Fruit fly (Drosophila melanogaster) whole organism, embryonic: ENCODE data around the gene Gr93a.

Experiments used
- Aef1 ChIP-seq: fragments of 200-800 bp; sonication (Bioruptor generic); IDR thresholded peaks from 3 replicates; pipeline ENCODE4 v1.3.6; 2022; ENCODE audit warnings: missing biosample characterization, missing genetic modification characterization
- Bteb2 ChIP-seq: fragments of 200-800 bp; sonication (Bioruptor generic); optimal IDR thresholded peaks from 2 replicates; lab custom pipeline; 2016; ENCODE audit warnings: missing biosample characterization, missing genetic modification characterization
- CG13296 ChIP-seq: fragments of 200-800 bp; sonication (Bioruptor generic); optimal IDR thresholded peaks from 3 replicates; lab custom pipeline; 2018; ENCODE audit warnings: missing biosample characterization, mild to moderate bottlenecking, missing genetic modification characterization
- CG13424 ChIP-seq: fragments of 200-800 bp; sonication (Bioruptor generic); optimal IDR thresholded peaks from 2 replicates; lab custom pipeline; 2019; ENCODE audit warnings: missing biosample characterization, mild to moderate bottlenecking, missing genetic modification characterization, moderate library complexity
- CG18476 ChIP-seq: fragments of 200-800 bp; sonication (Bioruptor generic); optimal IDR thresholded peaks from 2 replicates; lab custom pipeline; 2016; ENCODE audit warnings: missing biosample characterization, mild to moderate bottlenecking, missing genetic modification characterization
- CG18619 ChIP-seq: fragments of 200-800 bp; sonication (Bioruptor generic); optimal IDR thresholded peaks from 3 replicates; lab custom pipeline; 2017; ENCODE audit warnings: missing biosample characterization, mild to moderate bottlenecking, missing genetic modification characterization
- CG2129 ChIP-seq: fragments of 200-800 bp; sonication (Bioruptor generic); IDR thresholded peaks from 2 replicates; pipeline ENCODE4 v1.3.6; 2022; ENCODE audit warnings: missing biosample characterization, missing genetic modification characterization; ENCODE audit not compliant: partially characterized antibody
- CG2712 ChIP-seq: fragments of 200-800 bp; optimal IDR thresholded peaks from 3 replicates; lab custom pipeline; 2019; ENCODE audit warnings: missing biosample characterization, mild to moderate bottlenecking, missing genetic modification characterization, moderate library complexity
- CG30431 ChIP-seq: fragments of 200-800 bp; sonication (Bioruptor generic); optimal IDR thresholded peaks from 2 replicates; lab custom pipeline; 2017; ENCODE audit warnings: missing biosample characterization, missing genetic modification characterization
- CG32532 ChIP-seq: fragments of 200-800 bp; sonication (Bioruptor generic); IDR thresholded peaks from 2 replicates; pipeline ENCODE4 v1.3.6; 2022; ENCODE audit warnings: missing biosample characterization, missing genetic modification characterization
- CG3847 ChIP-seq: fragments of 200-800 bp; sonication (Bioruptor generic); IDR thresholded peaks from 2 replicates; pipeline ENCODE4 v1.3.6; 2022; ENCODE audit warnings: missing biosample characterization, missing genetic modification characterization
- CG8478 ChIP-seq: fragments of >200 bp; optimal IDR thresholded peaks from 2 replicates; lab custom pipeline; 2018
- CG8924 ChIP-seq: fragments of 200-800 bp; optimal IDR thresholded peaks from 3 replicates; lab custom pipeline; 2019; ENCODE audit warnings: missing biosample characterization, mild to moderate bottlenecking, missing genetic modification characterization, moderate library complexity
- CoRest ChIP-seq: fragments of 200-800 bp; sonication (Bioruptor generic); optimal IDR thresholded peaks from 3 replicates; lab custom pipeline; 2018; ENCODE audit warnings: missing biosample characterization, mild to moderate bottlenecking, missing genetic modification characterization, moderate library complexity
- D ChIP-seq, 2 experiments: fragments of 200-800 bp in 1 of 2; fragments of >200 bp in 1 of 2; sonication (Bioruptor generic) in 1 of 2; optimal IDR thresholded peaks; 2 replicates in 1 of 2; 3 replicates in 1 of 2; lab custom pipeline; 2017; ENCODE audit warnings: mild to moderate bottlenecking in 1 of 2, missing biosample characterization in 1 of 2, missing genetic modification characterization in 1 of 2, missing genetic modification reagents in 1 of 2
- Dip2 ChIP-seq: fragments of 200-800 bp; sonication (Bioruptor generic); IDR thresholded peaks from 2 replicates; pipeline ENCODE4 v1.3.6; 2022; ENCODE audit warnings: missing biosample characterization, missing genetic modification characterization
- HLH54F ChIP-seq: fragments of 200-800 bp; sonication (Bioruptor generic); optimal IDR thresholded peaks from 3 replicates; lab custom pipeline; 2016; ENCODE audit warnings: missing biosample characterization, missing genetic modification characterization
- HLHmδ ChIP-seq: fragments of 200-800 bp; sonication (Bioruptor generic); optimal IDR thresholded peaks from 2 replicates; lab custom pipeline; 2018; ENCODE audit warnings: missing biosample characterization, mild to moderate bottlenecking, missing genetic modification characterization, moderate library complexity
- Mad ChIP-seq: fragments of 200-800 bp; sonication (Bioruptor generic); optimal IDR thresholded peaks from 2 replicates; lab custom pipeline; 2016; ENCODE audit warnings: missing biosample characterization, missing genetic modification characterization
- Max ChIP-seq: fragments of 200-800 bp; sonication (Bioruptor generic); optimal IDR thresholded peaks from 2 replicates; lab custom pipeline; 2016; ENCODE audit warnings: missing biosample characterization, mild to moderate bottlenecking, missing genetic modification characterization
- Med ChIP-seq: fragments of 200-800 bp; sonication (Bioruptor generic); peaks from one replicate; lab custom pipeline; 2016; ENCODE audit warnings: missing biosample characterization, missing genetic modification characterization, mild to moderate bottlenecking, inconsistent platforms, moderate library complexity
- NC2β ChIP-seq: fragments of 200-800 bp; sonication (Bioruptor generic); optimal IDR thresholded peaks from 2 replicates; lab custom pipeline; 2016; ENCODE audit warnings: missing biosample characterization, missing genetic modification characterization
- Nf-YA ChIP-seq: fragments of 200-800 bp; sonication (Bioruptor generic); IDR thresholded peaks from 2 replicates; pipeline ENCODE4 v1.3.6; 2022; ENCODE audit warnings: missing biosample characterization, missing genetic modification characterization
- Nf-YC ChIP-seq: fragments of 200-800 bp; optimal IDR thresholded peaks from 3 replicates; lab custom pipeline; 2019; ENCODE audit warnings: missing biosample characterization, mild to moderate bottlenecking, missing genetic modification characterization, moderate library complexity
- Poxn ChIP-seq: fragments of 200-800 bp; sonication (Bioruptor generic); IDR thresholded peaks from 2 replicates; pipeline ENCODE4 v1.3.6; 2022; ENCODE audit warnings: missing biosample characterization, missing genetic modification characterization
- Ravus ChIP-seq: fragments of 200-800 bp; sonication (Bioruptor generic); IDR thresholded peaks from 2 replicates; pipeline ENCODE4 v1.3.6; 2022; ENCODE audit warnings: missing biosample characterization, missing genetic modification characterization
- Side ChIP-seq: fragments of 200-800 bp; sonication (Bioruptor generic); optimal IDR thresholded peaks from 2 replicates; lab custom pipeline; 2016; ENCODE audit warnings: missing biosample characterization, missing genetic modification characterization
- Stat92E ChIP-seq, 3 experiments: fragments of >200 bp in 2 of 3; fragments of 200-800 bp in 1 of 3; sonication (Bioruptor generic) in 1 of 3; optimal IDR thresholded peaks; 2 replicates each; lab custom pipeline; 2017 to 2019; ENCODE audit warnings: missing biosample characterization in 3 of 3, missing genetic modification characterization in 3 of 3, mild to moderate bottlenecking in 1 of 3, moderate library complexity in 1 of 3
- Taf1 ChIP-seq: fragments of 200-800 bp; sonication (Bioruptor generic); IDR thresholded peaks from 2 replicates; pipeline ENCODE4 v1.3.6; 2022; ENCODE audit warnings: missing biosample characterization, missing genetic modification characterization
- Trl ChIP-seq, 3 experiments: fragments of >200 bp in 2 of 3; fragments of 200-800 bp in 1 of 3; sonication (Bioruptor generic) in 1 of 3; optimal IDR thresholded peaks; 2 replicates in 1 of 3; 3 replicates in 2 of 3; lab custom pipeline; 2016 to 2017; ENCODE audit warnings: missing biosample characterization in 1 of 3, missing genetic modification characterization in 1 of 3
- chinmo ChIP-seq: fragments of 200-800 bp; sonication (Bioruptor generic); IDR thresholded peaks from 4 replicates; pipeline ENCODE4 v1.3.6; 2022; ENCODE audit warnings: missing biosample characterization, missing genetic modification characterization; ENCODE audit not compliant: partially characterized antibody
- disco-r ChIP-seq: fragments of 200-800 bp; sonication (Bioruptor generic); optimal IDR thresholded peaks from 2 replicates; lab custom pipeline; 2016; ENCODE audit warnings: missing biosample characterization, missing genetic modification characterization
- gfzf ChIP-seq: fragments of 200-800 bp; sonication (Bioruptor generic); optimal IDR thresholded peaks from 2 replicates; lab custom pipeline; 2016; ENCODE audit warnings: missing biosample characterization, mild to moderate bottlenecking, missing genetic modification characterization, moderate library complexity
- ind ChIP-seq: fragments of 200-800 bp; sonication (Bioruptor generic); optimal IDR thresholded peaks from 3 replicates; lab custom pipeline; 2016; ENCODE audit warnings: missing biosample characterization, missing genetic modification characterization
- kni ChIP-seq: fragments of 200-800 bp; sonication (Bioruptor generic); optimal IDR thresholded peaks from 3 replicates; lab custom pipeline; 2017; ENCODE audit warnings: mild to moderate bottlenecking, missing biosample characterization, missing genetic modification reagents, missing genetic modification characterization
- mld ChIP-seq: fragments of 200-800 bp; sonication (Bioruptor generic); IDR thresholded peaks from 3 replicates; pipeline ENCODE4 v1.3.6; 2022; ENCODE audit warnings: missing biosample characterization, missing genetic modification characterization; ENCODE audit not compliant: partially characterized antibody
- onecut ChIP-seq: fragments of 200-800 bp; sonication (Bioruptor generic); IDR thresholded peaks from 2 replicates; pipeline ENCODE4 v1.3.6; 2022; ENCODE audit warnings: missing biosample characterization, missing genetic modification characterization
- org-1 ChIP-seq: fragments of 200-800 bp; sonication (Bioruptor generic); optimal IDR thresholded peaks from 2 replicates; lab custom pipeline; 2017; ENCODE audit warnings: missing biosample characterization, missing genetic modification characterization
- p53 ChIP-seq: fragments of 200-800 bp; sonication (Bioruptor generic); optimal IDR thresholded peaks from 2 replicates; lab custom pipeline; 2016; ENCODE audit warnings: missing biosample characterization, missing genetic modification characterization
- prd ChIP-seq, 3 experiments: fragments of >200 bp in 2 of 3; fragments of 200-800 bp in 1 of 3; sonication (Bioruptor generic) in 1 of 3; optimal IDR thresholded peaks in 2 of 3; IDR thresholded peaks in 1 of 3; 2 replicates in 2 of 3; 3 replicates in 1 of 3; pipeline versions ENCODE4 v1.3.6 to Lab custom; 2017 to 2022; ENCODE audit warnings: missing biosample characterization in 1 of 3, missing genetic modification characterization in 1 of 3
- pzg ChIP-seq: fragments of 200-800 bp; sonication (Bioruptor generic); optimal IDR thresholded peaks from 3 replicates; lab custom pipeline; 2018; ENCODE audit warnings: missing biosample characterization, mild to moderate bottlenecking, missing genetic modification characterization, moderate library complexity
- sim ChIP-seq: fragments of 200-800 bp; sonication (Bioruptor generic); IDR thresholded peaks from 2 replicates; pipeline ENCODE4 v1.3.6; 2022; ENCODE audit warnings: missing biosample characterization, missing genetic modification characterization
- sisA ChIP-seq: fragments of 200-800 bp; sonication (Bioruptor generic); IDR thresholded peaks from 2 replicates; pipeline ENCODE4 v1.3.6; 2022; ENCODE audit warnings: missing biosample characterization, missing genetic modification characterization
- sob ChIP-seq: fragments of 200-800 bp; sonication (Bioruptor generic); IDR thresholded peaks from 2 replicates; pipeline ENCODE4 v1.3.6; 2022; ENCODE audit warnings: missing biosample characterization, missing genetic modification characterization
- stc ChIP-seq: fragments of 200-800 bp; sonication (Bioruptor generic); IDR thresholded peaks from 2 replicates; pipeline ENCODE4 v1.3.6; 2022; ENCODE audit warnings: missing biosample characterization, missing genetic modification characterization
- tll ChIP-seq, 2 experiments: fragments of 200-800 bp in 1 of 2; fragments of >200 bp in 1 of 2; sonication (Bioruptor generic) in 1 of 2; optimal IDR thresholded peaks; 2 replicates each; lab custom pipeline; 2017 to 2019; ENCODE audit warnings: missing biosample characterization in 2 of 2, missing genetic modification characterization in 2 of 2, mild to moderate bottlenecking in 1 of 2, moderate library complexity in 1 of 2
- tup ChIP-seq: fragments of 200-800 bp; sonication (Bioruptor generic); optimal IDR thresholded peaks from 2 replicates; lab custom pipeline; 2016; ENCODE audit warnings: missing biosample characterization, mild to moderate bottlenecking, missing genetic modification characterization, moderate library complexity
- unpg ChIP-seq: fragments of 200-800 bp; sonication (Bioruptor generic); optimal IDR thresholded peaks from 3 replicates; lab custom pipeline; 2018; ENCODE audit warnings: missing biosample characterization, mild to moderate bottlenecking, missing genetic modification characterization, moderate library complexity
- wor ChIP-seq: fragments of 200-800 bp; sonication (Bioruptor generic); IDR thresholded peaks from 2 replicates; pipeline ENCODE4 v1.3.6; 2022; ENCODE audit warnings: missing biosample characterization, missing genetic modification characterization
- zf30C ChIP-seq: fragments of 200-800 bp; sonication (Bioruptor generic); optimal IDR thresholded peaks from 3 replicates; lab custom pipeline; 2018; ENCODE audit warnings: missing biosample characterization, mild to moderate bottlenecking, missing genetic modification characterization

Gene Gr93a

DNA sequence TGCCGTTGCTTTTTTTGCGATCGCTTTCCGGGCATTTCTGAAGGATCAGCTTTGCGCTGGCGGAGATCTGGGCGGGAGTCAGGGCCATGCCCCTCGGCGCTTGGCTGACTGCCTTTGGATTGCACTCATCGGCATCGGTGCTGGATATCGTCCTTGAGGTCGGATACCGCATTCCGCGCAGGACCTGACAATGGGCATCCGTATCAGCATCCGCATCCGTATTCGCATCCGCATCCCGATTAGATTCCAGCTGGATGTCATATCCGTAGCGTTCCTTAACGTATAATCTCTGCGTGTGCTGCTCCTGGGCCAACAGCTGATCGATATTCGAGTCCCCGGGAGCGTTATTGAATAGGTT lies 23.1 kb downstream of the Gr93a start (continued):
- TF ChIP-seq Dip2 (GFP tag; lab: Robert Waterston, UW) (no peak), pzg (GFP tag; lab: Kevin White, UChicago) (no peak), CG8478 (lab: Kevin White, UChicago) (no peak), CG13296 (no peak), D (optimal IDR thresholded peaks at IDR 0.05; lab: Kevin White, UChicago) (no peak), D (GFP tag; optimal IDR thresholded peaks at IDR 0.05; lab: Kevin White, UChicago) (no peak), sob (GFP tag; lab: Robert Waterston, UW) (peak; percentile 35; the same call in 1 of the 2 replicates), CG32532 (GFP tag; lab: Robert Waterston, UW) (no peak), CG13424 (tag; lab: Kevin White, UChicago) (no peak), zf30C (GFP tag; lab: Kevin White, UChicago) (no peak), HLHmδ (GFP tag; lab: Kevin White, UChicago) (no peak), prd (optimal IDR thresholded peaks at IDR 0.05; lab: Kevin White, UChicago) (no peak), prd (GFP tag; IDR thresholded peaks at IDR 0.05; lab: Robert Waterston, UW) (0 out of 3 replicates have a peak, but pooled peaks have one; percentile 6), kni (no peak), Mad (GFP tag; lab: Kevin White, UChicago) (no peak), onecut (no peak), chinmo (GFP tag; lab: Robert Waterston, UW) (no peak), disco-r (GFP tag; lab: Kevin White, UChicago) (no peak), wor (no peak), ind (no peak), CoRest (tag; lab: Kevin White, UChicago) (no peak), Ravus (GFP tag; lab: Robert Waterston, UW) (no peak), gfzf (GFP tag; lab: Kevin White, UChicago) (no peak), Max (GFP tag; lab: Kevin White, UChicago) (no peak), tup (no peak), Med (GFP tag; lab: Kevin White, UChicago) (peak; percentile 65), unpg (no peak), Poxn (GFP tag; lab: Robert Waterston, UW) (no peak), stc (GFP tag; lab: Robert Waterston, UW) (no peak), CG18619 (no peak), org-1 (no peak), CG8924 (tag; lab: Kevin White, UChicago) (no peak), tll (GFP tag; optimal IDR thresholded peaks at IDR 0.05; lab: Kevin White, UChicago) (no peak), sisA (GFP tag; lab: Robert Waterston, UW) (no peak), HLH54F (GFP tag; lab: Kevin White, UChicago) (no peak), Nf-YC (tag; lab: Kevin White, UChicago) (no peak), NC2β (GFP tag; lab: Kevin White, UChicago) (no peak), CG2129 (no peak), Side (GFP tag; lab: Kevin White, UChicago) (no peak), CG30431 (no peak), Stat92E (GFP tag; optimal IDR thresholded peaks at IDR 0.05; lab: Kevin White, UChicago) (no peak), sim (GFP tag; lab: Robert Waterston, UW) (peak; percentile 20; the same call in 1 of the 2 replicates), CG3847 (0 out of 2 replicates have a peak, but pooled peaks have one; percentile 4), Taf1 (GFP tag; lab: Robert Waterston, UW) (no peak), Aef1 (GFP tag; lab: Robert Waterston, UW) (no peak), CG2712 (tag; lab: Kevin White, UChicago) (no peak), Trl (optimal IDR thresholded peaks at IDR 0.05; lab: Kevin White, UChicago) (no peak), Trl (GFP tag; optimal IDR thresholded peaks at IDR 0.05; lab: Kevin White, UChicago) (no peak), CG18476 (GFP tag; lab: Kevin White, UChicago) (no peak), mld (GFP tag; lab: Robert Waterston, UW) (0 out of 3 replicates have a peak, but pooled peaks have one; percentile 29), Bteb2 (no peak), p53 (no peak), Nf-YA (GFP tag; lab: Robert Waterston, UW) (0 out of 2 replicates have a peak, but pooled peaks have one; percentile 33)
